Fruit fly (Drosophila melanogaster): ENCODE measurements around the gene CG3345.

CG3345 gene

DNA sequence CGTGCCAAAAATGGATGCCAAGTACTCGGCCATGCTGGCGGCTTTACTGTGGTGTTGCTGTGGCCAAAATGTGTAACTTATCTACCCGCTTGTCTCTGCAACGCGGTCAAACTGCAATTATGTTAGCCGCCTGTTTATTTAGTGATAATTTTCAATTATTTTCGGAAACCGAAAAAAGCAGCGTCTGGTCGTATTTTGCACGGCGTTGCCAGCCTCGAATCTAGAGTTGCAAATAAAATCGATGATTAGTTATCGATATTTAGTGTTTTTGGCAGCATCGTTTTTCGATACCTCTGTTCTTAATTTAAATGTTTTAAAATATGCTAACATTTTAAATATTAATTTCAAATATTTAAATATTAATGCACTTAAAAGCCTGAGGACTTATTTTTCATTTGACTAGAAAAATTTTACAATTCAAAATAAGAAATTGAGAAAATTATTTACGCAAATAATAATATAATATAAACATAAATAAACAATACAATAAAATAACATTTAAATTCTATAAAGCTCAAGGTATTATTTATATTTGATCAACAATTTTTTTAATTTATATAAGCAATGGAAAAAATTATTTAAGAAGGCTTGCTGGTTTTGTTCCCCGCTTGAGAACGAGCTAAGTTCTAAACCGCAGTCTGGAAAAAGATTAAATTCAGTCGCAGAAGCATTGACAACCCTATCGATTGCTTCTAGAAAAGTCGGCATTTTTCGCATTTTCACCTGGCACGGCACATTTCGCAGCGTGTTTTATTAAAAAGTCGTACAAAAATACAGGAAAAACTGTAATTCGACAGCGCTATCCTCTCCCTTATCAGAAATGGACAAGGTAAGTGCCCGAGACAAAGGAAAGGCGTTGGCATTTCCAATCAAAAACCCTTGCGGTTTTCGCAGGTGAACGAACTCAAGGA is 25.8 kb downstream of the CG3345 start, which contains the start of the genes U2af38 and Stip1 (continued):
- TF ChIP-seq CG10366 (GFP tag; IDR thresholded peaks at IDR 0.05) (no peak), Six4 (GFP tag; optimal IDR thresholded peaks at IDR 0.05) (no peak), dpn (GFP tag; optimal IDR thresholded peaks at IDR 0.05) (peak in 1 of 2 experiments; percentile 2), cwo (GFP tag; optimal IDR thresholded peaks at IDR 0.05) (no peak), CG33557 (GFP tag; optimal IDR thresholded peaks at IDR 0.05) (no peak), Antp (GFP tag; optimal IDR thresholded peaks at IDR 0.05) (peak; percentile 26), ro (GFP tag; IDR thresholded peaks at IDR 0.05) (no peak), CG1529 (GFP tag; optimal IDR thresholded peaks at IDR 0.05) (no peak), CG31224 (GFP tag; IDR thresholded peaks at IDR 0.05) (no peak), CG14667 (GFP tag; IDR thresholded peaks at IDR 0.05) (no peak), seq (GFP tag; IDR thresholded peaks at IDR 0.05) (no peak), CG8290 (GFP tag; optimal IDR thresholded peaks at IDR 0.05) (peak; percentile 2), CG8290 (tag; optimal IDR thresholded peaks at IDR 0.05) (peak in 1 of 2 experiments; percentile 20), nerfin-2 (GFP tag; IDR thresholded peaks at IDR 0.05; ENCODE audit: partially characterized antibody) (peak; percentile 43; the same call in 1 of the 2 replicates), CG7839 (tag; optimal IDR thresholded peaks at IDR 0.05) (peak; percentile 20), CG9797 (GFP tag; optimal IDR thresholded peaks at IDR 0.05) (peak; percentile 38), fd64A (GFP tag; optimal IDR thresholded peaks at IDR 0.05) (no peak), Rfx (GFP tag; IDR thresholded peaks at IDR 0.05) (peak; percentile 38), Max (GFP tag; optimal IDR thresholded peaks at IDR 0.05) (no peak), Oaz (GFP tag; IDR thresholded peaks at IDR 0.05) (no peak), tap (tag; optimal IDR thresholded peaks at IDR 0.05) (no peak), CG7372 (GFP tag; IDR thresholded peaks at IDR 0.05) (no peak), CG10267 (tag; optimal IDR thresholded peaks at IDR 0.05) (peak; percentile 85), ase (GFP tag; IDR thresholded peaks at IDR 0.05) (no peak), eve (GFP tag; optimal IDR thresholded peaks at IDR 0.05) (no peak), CG12659 (GFP tag; optimal IDR thresholded peaks at IDR 0.05) (peak; percentile 37), danr (GFP tag; IDR thresholded peaks at IDR 0.05) (no peak), NK7.1 (GFP tag; optimal IDR thresholded peaks at IDR 0.05) (no peak), HHEX (GFP tag; optimal IDR thresholded peaks at IDR 0.05) (no peak), CG8281 (tag; optimal IDR thresholded peaks at IDR 0.05) (no peak), ERR (GFP tag; optimal IDR thresholded peaks at IDR 0.05) (no peak), br (optimal IDR thresholded peaks at IDR 0.05) (no peak), CG7987 (GFP tag; optimal IDR thresholded peaks at IDR 0.05) (no peak), trh (GFP tag; optimal IDR thresholded peaks at IDR 0.05) (no peak), CG14710 (tag; optimal IDR thresholded peaks at IDR 0.05) (peak; percentile 87), stwl (tag; optimal IDR thresholded peaks at IDR 0.05) (peak; percentile 42), CG6854 (GFP tag; optimal IDR thresholded peaks at IDR 0.05) (no peak), Sin3A (optimal IDR thresholded peaks at IDR 0.05) (peak; percentile 38), jing (GFP tag; optimal IDR thresholded peaks at IDR 0.05) (no peak), zen2 (GFP tag; IDR thresholded peaks at IDR 0.05; ENCODE audit: partially characterized antibody) (no peak; the same call in 2 of the 3 replicates), trem (tag; optimal IDR thresholded peaks at IDR 0.05) (peak; percentile 76), CG13296 (GFP tag; optimal IDR thresholded peaks at IDR 0.05) (peak; percentile 30), HLH4C (GFP tag; IDR thresholded peaks at IDR 0.05; ENCODE audit: partially characterized antibody) (peak; percentile 69), CG4328 (GFP tag; optimal IDR thresholded peaks at IDR 0.05) (peak; percentile 24), CG3838 (GFP tag; optimal IDR thresholded peaks at IDR 0.05) (no peak), CG12104 (GFP tag; optimal IDR thresholded peaks at IDR 0.05) (no peak), CG12155 (GFP tag; optimal IDR thresholded peaks at IDR 0.05) (no peak), CG10462 (GFP tag; optimal IDR thresholded peaks at IDR 0.05) (no peak), MESR4 (GFP tag; optimal IDR thresholded peaks at IDR 0.05) (peak; percentile 80), chif (GFP tag; optimal IDR thresholded peaks at IDR 0.05) (no peak)
